Worm (Caenorhabditis elegans): ENCODE data around the gene T24A6.16.

ce11 chrV:3549553-3549952, 13.2 kb downstream of the T24A6.16 start, which contains the start of gene sri-21:
- TF ChIP-seq sea-2 (GFP tag; optimal IDR thresholded peaks at IDR 0.05): no peak
- no peak for TF ChIP-seq R02D3.7 (tag; optimal IDR thresholded peaks at IDR 0.05)
- TF ChIP-seq nhr-67 (tag; optimal IDR thresholded peaks at IDR 0.05): no peak
- no peak for TF ChIP-seq egl-27 (tag; optimal IDR thresholded peaks at IDR 0.05)
- no peak for TF ChIP-seq nhr-237 (tag; optimal IDR thresholded peaks at IDR 0.05)
- TF ChIP-seq nhr-76 (tag; optimal IDR thresholded peaks at IDR 0.05): no peak
- no peak for TF ChIP-seq aly-2 (tag; optimal IDR thresholded peaks at IDR 0.05)
- TF ChIP-seq ceh-16 (tag; optimal IDR thresholded peaks at IDR 0.05): no peak
- TF ChIP-seq elt-3 (tag; optimal IDR thresholded peaks at IDR 0.05): no peak
